Worm (Caenorhabditis elegans) whole organism, L4 larva: Measurements from ENCODE around the gene K05F1.6.

Source experiments
- F10B5.3 ChIP-seq: sonication (generic microtip); optimal IDR thresholded peaks from 2 replicates; lab custom pipeline; 2016; ENCODE audit warnings: mild to moderate bottlenecking, missing genetic modification characterization, missing compliant biosample characterization
- F26F4.8 ChIP-seq: fragments of 200-800 bp; sonication (Bioruptor generic); conservative IDR thresholded peaks from 2 replicates; pipeline ENCODE4 v1.3.6; 2022; ENCODE audit warnings: missing genetic modification characterization, missing compliant biosample characterization
- F44E2.7 ChIP-seq: fragments of 200-800 bp; sonication (Bioruptor generic); IDR thresholded peaks from 2 replicates; pipeline ENCODE4 v2.1.2; 2022; ENCODE audit warnings: missing genetic modification characterization, missing compliant biosample characterization
- T26A8.4 ChIP-seq: fragments of 200-800 bp; sonication (Bioruptor generic); IDR thresholded peaks from 2 replicates; pipeline ENCODE4 v1.3.6; 2022; ENCODE audit warnings: missing genetic modification characterization, missing compliant biosample characterization
- Y105C5A.15 ChIP-seq: fragments of 200-800 bp; sonication (Bioruptor generic); IDR thresholded peaks from 2 replicates; pipeline ENCODE4 v1.3.6; 2022; ENCODE audit warnings: missing genetic modification characterization, missing compliant biosample characterization
- Y48G9A.11 ChIP-seq: fragments of 200-800 bp; sonication (Bioruptor generic); IDR thresholded peaks from 2 replicates; pipeline ENCODE4 v1.3.6; 2022; ENCODE audit warnings: missing genetic modification reagents, missing genetic modification characterization, missing compliant biosample characterization
- Y5F2A.4 ChIP-seq: fragments of 200-800 bp; sonication (Bioruptor generic); optimal IDR thresholded peaks from 2 replicates; lab custom pipeline; 2018; ENCODE audit warnings: mild to moderate bottlenecking, missing genetic modification characterization, missing compliant biosample characterization
- ama-1 ChIP-seq: fragments of 150-350 bp; optimal IDR thresholded peaks from 2 replicates; lab custom pipeline; 2014; ENCODE audit warnings: inconsistent platforms, mixed read lengths
- ceh-20 ChIP-seq: fragments of 200-800 bp; sonication (Bioruptor generic); IDR thresholded peaks from 2 replicates; pipeline ENCODE4 v1.3.6; 2022; ENCODE audit warnings: missing genetic modification reagents, missing genetic modification characterization, missing compliant biosample characterization
- ceh-44 ChIP-seq: fragments of 200-800 bp; sonication (Bioruptor generic); IDR thresholded peaks from 2 replicates; pipeline ENCODE4 v1.3.6; 2022; ENCODE audit warnings: missing genetic modification reagents, missing genetic modification characterization, missing compliant biosample characterization
- ceh-62 ChIP-seq: sonication (generic microtip); optimal IDR thresholded peaks from 2 replicates; lab custom pipeline; 2017; ENCODE audit warnings: missing biosample characterization, missing genetic modification characterization
- ceh-82 ChIP-seq: sonication (generic microtip); optimal IDR thresholded peaks from 2 replicates; lab custom pipeline; 2017; ENCODE audit warnings: missing biosample characterization, missing genetic modification characterization
- ctbp-1 ChIP-seq: fragments of 200-800 bp; sonication (Bioruptor generic); IDR thresholded peaks from 2 replicates; pipeline ENCODE4 v1.3.6; 2022; ENCODE audit warnings: missing genetic modification reagents, missing genetic modification characterization, missing compliant biosample characterization
- dmd-6 ChIP-seq: fragments of 200-800 bp; sonication (Bioruptor generic); IDR thresholded peaks from 2 replicates; pipeline ENCODE4 v1.3.6; 2022; ENCODE audit warnings: missing genetic modification reagents, missing genetic modification characterization, missing compliant biosample characterization
- dmd-8 ChIP-seq: fragments of 200-800 bp; sonication (Bioruptor generic); IDR thresholded peaks from 2 replicates; pipeline ENCODE4 v1.3.6; 2022; ENCODE audit warnings: missing genetic modification characterization, missing compliant biosample characterization
- dmd-9 ChIP-seq: fragments of 200-800 bp; sonication (Bioruptor generic); IDR thresholded peaks from 2 replicates; pipeline ENCODE4 v1.3.6; 2022; ENCODE audit warnings: missing genetic modification reagents, missing genetic modification characterization, missing compliant biosample characterization
- duxl-1 ChIP-seq: sonication (generic microtip); optimal IDR thresholded peaks from 2 replicates; lab custom pipeline; 2016; ENCODE audit warnings: mild to moderate bottlenecking, missing genetic modification characterization, moderate library complexity, missing compliant biosample characterization; ENCODE audit not compliant: poor library complexity
- egl-43 ChIP-seq: fragments of 200-800 bp; sonication (Bioruptor generic); IDR thresholded peaks from 2 replicates; pipeline ENCODE4 v1.3.6; 2022; ENCODE audit warnings: missing genetic modification reagents, missing genetic modification characterization, missing compliant biosample characterization
- gei-8 ChIP-seq: fragments of 200-800 bp; sonication (Bioruptor generic); optimal IDR thresholded peaks from 2 replicates; lab custom pipeline; 2018; ENCODE audit warnings: mild to moderate bottlenecking, missing genetic modification characterization, missing compliant biosample characterization
- hif-1 ChIP-seq, 2 experiments: sonication (generic microtip); optimal IDR thresholded peaks; 2 replicates each; lab custom pipeline; 2016 to 2017; ENCODE audit warnings: missing compliant biosample characterization in 2 of 2, missing genetic modification characterization in 2 of 2, missing genetic modification reagents in 2 of 2, missing genotype in 2 of 2, mild to moderate bottlenecking in 1 of 2
- hlh-11 ChIP-seq: fragments of 200-800 bp; sonication (Bioruptor generic); optimal IDR thresholded peaks from 2 replicates; lab custom pipeline; 2018; ENCODE audit warnings: mild to moderate bottlenecking, missing genetic modification characterization, missing compliant biosample characterization
- hlh-30 ChIP-seq: sonication (generic microtip); optimal IDR thresholded peaks from 2 replicates; lab custom pipeline; 2017; ENCODE audit warnings: antibody characterized with exemption, mild to moderate bottlenecking, missing genetic modification characterization, missing compliant biosample characterization; ENCODE audit not compliant: insufficient read depth
- hmg-1.1 ChIP-seq: fragments of 200-800 bp; sonication (Bioruptor generic); IDR thresholded peaks from 2 replicates; pipeline ENCODE4 v1.3.6; 2022; ENCODE audit warnings: missing genetic modification reagents, missing genetic modification characterization, missing compliant biosample characterization
- lim-7 ChIP-seq: fragments of 200-800 bp; sonication (Bioruptor generic); IDR thresholded peaks from 2 replicates; pipeline ENCODE4 v1.3.6; 2022; ENCODE audit warnings: missing genetic modification characterization, missing compliant biosample characterization
- lin-13 ChIP-seq: fragments of 150-350 bp; optimal IDR thresholded peaks from 2 replicates; lab custom pipeline; 2014; ENCODE audit warnings: missing biosample characterization, missing genetic modification reagents, missing genetic modification characterization
- lin-15B ChIP-seq: fragments of 150-350 bp; sonication (generic microtip); optimal IDR thresholded peaks from 3 replicates; lab custom pipeline; 2014; ENCODE audit warnings: missing biosample characterization, missing genetic modification characterization
- lin-39 ChIP-seq: fragments of 150-350 bp; optimal IDR thresholded peaks from 2 replicates; lab custom pipeline; 2014; ENCODE audit warnings: missing biosample characterization, missing genetic modification reagents, missing genetic modification characterization
- madf-9 ChIP-seq: fragments of 200-800 bp; sonication (Bioruptor generic); conservative IDR thresholded peaks from 2 replicates; pipeline ENCODE4 v1.3.6; 2022; ENCODE audit warnings: missing genetic modification reagents, missing genetic modification characterization, missing compliant biosample characterization
- mdt-29 ChIP-seq: fragments of 200-800 bp; sonication (Bioruptor generic); IDR thresholded peaks from 2 replicates; pipeline ENCODE4 v1.3.6; 2022; ENCODE audit warnings: missing genetic modification reagents, missing genetic modification characterization, missing compliant biosample characterization
- mep-1 ChIP-seq: fragments of 150-350 bp; sonication (generic microtip); optimal IDR thresholded peaks from 3 replicates; lab custom pipeline; 2014; ENCODE audit warnings: missing biosample characterization, missing genetic modification characterization
- mes-2 ChIP-seq: sonication (generic microtip); optimal IDR thresholded peaks from 2 replicates; lab custom pipeline; 2016; ENCODE audit warnings: missing genotype, mild to moderate bottlenecking, missing genetic modification characterization, missing compliant biosample characterization; ENCODE audit not compliant: poor library complexity, severe bottlenecking
- mxl-3 ChIP-seq: fragments of 200-800 bp; sonication (Bioruptor generic); optimal IDR thresholded peaks from 2 replicates; lab custom pipeline; 2018; ENCODE audit warnings: mild to moderate bottlenecking, missing genetic modification characterization, missing compliant biosample characterization
- nhr-102 ChIP-seq: sonication (generic microtip); optimal IDR thresholded peaks from 2 replicates; lab custom pipeline; 2016; ENCODE audit warnings: mild to moderate bottlenecking, missing genetic modification characterization, moderate library complexity, missing compliant biosample characterization
- nhr-11 ChIP-seq: fragments of 150-350 bp; optimal IDR thresholded peaks from 2 replicates; lab custom pipeline; 2014; ENCODE audit warnings: missing biosample characterization, missing genetic modification characterization
- nhr-25 ChIP-seq: sonication (generic microtip); optimal IDR thresholded peaks from 2 replicates; lab custom pipeline; 2017; ENCODE audit warnings: missing genetic modification characterization, mild to moderate bottlenecking, missing compliant biosample characterization, antibody characterized with exemption, moderate library complexity, borderline replicate concordance; ENCODE audit not compliant: insufficient read depth
- nhr-41 ChIP-seq: fragments of 200-800 bp; sonication (Bioruptor generic); IDR thresholded peaks from 2 replicates; pipeline ENCODE4 v1.3.6; 2022; ENCODE audit warnings: missing genetic modification reagents, missing genetic modification characterization, missing compliant biosample characterization
- nhr-42 ChIP-seq: fragments of 200-800 bp; sonication (Bioruptor generic); IDR thresholded peaks from 2 replicates; pipeline ENCODE4 v1.3.6; 2022; ENCODE audit warnings: missing genetic modification characterization, missing compliant biosample characterization
- pha-4 ChIP-seq, 2 experiments: fragments of 150-350 bp in 1 of 2; fragments of 200-800 bp in 1 of 2; sonication (Bioruptor generic) in 1 of 2; IDR thresholded peaks in 1 of 2; optimal IDR thresholded peaks in 1 of 2; 2 replicates each; pipeline versions ENCODE4 v1.3.6 to Lab custom; 2014 to 2022; ENCODE audit warnings: missing genetic modification characterization in 2 of 2, missing genetic modification reagents in 2 of 2, missing biosample characterization in 1 of 2, missing compliant biosample characterization in 1 of 2
- php-3 ChIP-seq: fragments of 200-800 bp; sonication (Bioruptor generic); IDR thresholded peaks from 2 replicates; pipeline ENCODE4 v1.3.6; 2022; ENCODE audit warnings: missing genetic modification reagents, missing genetic modification characterization, missing compliant biosample characterization
- set-16 ChIP-seq: fragments of 200-800 bp; sonication (Bioruptor generic); IDR thresholded peaks from 2 replicates; pipeline ENCODE4 v1.3.6; 2022; ENCODE audit warnings: missing genetic modification reagents, missing genetic modification characterization, missing compliant biosample characterization
- snpc-1.2 ChIP-seq: fragments of 200-800 bp; sonication (Bioruptor generic); IDR thresholded peaks from 2 replicates; pipeline ENCODE4 v1.3.6; 2022; ENCODE audit warnings: missing genetic modification reagents, missing genetic modification characterization, missing compliant biosample characterization
- spr-1 ChIP-seq: sonication (generic microtip); optimal IDR thresholded peaks from 2 replicates; lab custom pipeline; 2016; ENCODE audit warnings: mild to moderate bottlenecking, missing genetic modification characterization, missing compliant biosample characterization
- unc-130 ChIP-seq: sonication (generic microtip); optimal IDR thresholded peaks from 2 replicates; lab custom pipeline; 2016; ENCODE audit warnings: missing genetic modification reagents, missing genetic modification characterization, missing compliant biosample characterization
- vab-7 ChIP-seq: fragments of 200-800 bp; sonication (Bioruptor generic); IDR thresholded peaks from 2 replicates; pipeline ENCODE4 v1.3.6; 2022; ENCODE audit warnings: missing genetic modification reagents, missing genetic modification characterization, missing compliant biosample characterization
- zag-1 ChIP-seq: fragments of 150-350 bp; optimal IDR thresholded peaks from 2 replicates; lab custom pipeline; 2014; ENCODE audit warnings: missing biosample characterization, missing genetic modification characterization
- zfp-3 ChIP-seq: fragments of 200-800 bp; sonication (Bioruptor generic); conservative IDR thresholded peaks from 2 replicates; pipeline ENCODE4 v1.3.6; 2022; ENCODE audit warnings: missing genetic modification reagents, missing genetic modification characterization, missing compliant biosample characterization
- zip-11 ChIP-seq: fragments of 200-800 bp; sonication (Bioruptor generic); IDR thresholded peaks from 2 replicates; pipeline ENCODE4 v1.3.6; 2022; ENCODE audit warnings: missing genetic modification characterization, missing compliant biosample characterization
- ztf-7 ChIP-seq: fragments of 150-350 bp; optimal IDR thresholded peaks from 2 replicates; lab custom pipeline; 2014; ENCODE audit warnings: missing biosample characterization, missing genetic modification characterization

K05F1.6 gene

DNA sequence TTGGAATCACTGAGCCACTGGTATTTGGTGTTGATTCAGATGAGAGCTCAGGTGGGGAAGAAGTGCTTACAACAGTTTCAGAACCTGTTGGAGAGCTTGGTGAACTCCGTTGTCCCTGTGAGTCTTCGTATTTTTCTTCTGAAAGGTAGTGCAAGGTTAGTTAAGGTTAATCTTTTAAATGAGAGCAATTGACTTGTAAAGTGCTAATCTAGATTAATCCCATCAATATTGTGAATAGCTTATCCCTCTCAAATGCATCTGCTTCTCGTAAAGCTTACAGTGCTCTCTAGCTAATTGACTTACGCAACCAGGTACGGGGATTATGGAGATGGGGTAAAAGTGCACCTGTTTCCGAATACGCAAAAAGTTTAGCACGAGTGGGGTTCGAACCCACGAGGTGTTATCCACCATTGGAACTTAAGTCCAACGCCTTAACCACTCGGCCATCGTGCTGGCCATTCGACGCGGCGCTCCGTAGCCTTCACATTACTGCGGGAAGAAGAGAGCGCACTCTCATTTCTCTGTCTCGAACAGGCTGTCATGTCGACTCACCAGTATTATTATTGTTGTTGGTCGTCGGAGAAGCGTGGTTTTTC is 9.7 kb upstream of the K05F1.6 start:
- TF ChIP-seq ceh-44 (0 out of 2 replicates have a peak, but pooled peaks have one; percentile 13), mep-1 (tag; lab: Kevin White, UChicago) (peak; percentile 62), Y105C5A.15 (GFP tag; lab: Robert Waterston, UW) (peak; percentile 71; the same call in 1 of the 2 replicates), spr-1 (tag; lab: Kevin White, UChicago) (peak; percentile 23), nhr-102 (peak; percentile 14), zip-11 (0 out of 2 replicates have a peak, but pooled peaks have one; percentile 32), ceh-82 (tag; lab: Kevin White, UChicago) (no peak), mdt-29 (GFP tag; lab: Robert Waterston, UW) (no peak), dmd-9 (peak; percentile 63), hlh-11 (peak; percentile 11), F44E2.7 (GFP tag; lab: Robert Waterston, UW) (0 out of 2 replicates have a peak, but pooled peaks have one; percentile 75), Y48G9A.11 (GFP tag; lab: Robert Waterston, UW) (peak; percentile 59; the same call in 1 of the 2 replicates), gei-8 (GFP tag; lab: Kevin White, UChicago) (no peak), pha-4 (GFP tag; IDR thresholded peaks at IDR 0.05; lab: Robert Waterston, UW) (peak; percentile 66; the same call in 1 of the 2 replicates), pha-4 (tag; optimal IDR thresholded peaks at IDR 0.05; lab: Kevin White, UChicago) (no peak), madf-9 (GFP tag; lab: Robert Waterston, UW) (peak; percentile 73), egl-43 (GFP tag; lab: Robert Waterston, UW) (peak; percentile 87), ztf-7 (tag; lab: Kevin White, UChicago) (peak; percentile 34), ama-1 (no peak), nhr-42 (GFP tag; lab: Robert Waterston, UW) (no peak), mxl-3 (GFP tag; lab: Kevin White, UChicago) (peak; percentile 57), ceh-20 (GFP tag; lab: Robert Waterston, UW) (peak; percentile 64; the same call in 1 of the 2 replicates), lin-39 (tag; lab: Kevin White, UChicago) (no peak), ctbp-1 (GFP tag; lab: Robert Waterston, UW) (peak; percentile 70), lin-13 (GFP tag; lab: Kevin White, UChicago) (peak; percentile 48), F10B5.3 (tag; lab: Kevin White, UChicago) (peak; percentile 14), hmg-1.1 (GFP tag; lab: Robert Waterston, UW) (peak; percentile 83), T26A8.4 (GFP tag; lab: Robert Waterston, UW) (peak; percentile 57; the same call in 1 of the 2 replicates), nhr-25 (tag; lab: Kevin White, UChicago) (no peak), hlh-30 (tag; lab: Kevin White, UChicago) (peak; percentile 59), vab-7 (peak; percentile 73), Y5F2A.4 (GFP tag; lab: Kevin White, UChicago) (no peak), lim-7 (GFP tag; lab: Robert Waterston, UW) (peak; percentile 87), mes-2 (tag; lab: Kevin White, UChicago) (peak; percentile 77), nhr-41 (peak; percentile 54; the same call in 1 of the 2 replicates), lin-15B (tag; lab: Kevin White, UChicago) (no peak), set-16 (GFP tag; lab: Robert Waterston, UW) (peak; percentile 33; the same call in 1 of the 2 replicates), unc-130 (GFP tag; lab: Kevin White, UChicago) (peak; percentile 49), php-3 (GFP tag; lab: Robert Waterston, UW) (peak; percentile 53), dmd-6 (peak; percentile 58), nhr-11 (tag; lab: Kevin White, UChicago) (no peak), dmd-8 (GFP tag; lab: Robert Waterston, UW) (peak; percentile 67; the same call in 1 of the 2 replicates), zag-1 (tag; lab: Kevin White, UChicago) (no peak), zfp-3 (GFP tag; lab: Robert Waterston, UW) (0 out of 2 replicates have a peak, but pooled peaks have one; percentile 54), F26F4.8 (GFP tag; lab: Robert Waterston, UW) (0 out of 2 replicates have a peak, but pooled peaks have one; percentile 10), ceh-62 (no peak), snpc-1.2 (GFP tag; lab: Robert Waterston, UW) (peak; percentile 65; the same call in 1 of the 2 replicates), duxl-1 (tag; lab: Kevin White, UChicago) (no peak), hif-1 (tag; optimal IDR thresholded peaks at IDR 0.05; lab: Kevin White, UChicago) (peak in 1 of 2 experiments; percentile 31)
